Worm (Caenorhabditis elegans) whole organism, late embryonic: Measurements from ENCODE around the gene K02D10.4.

ENCODE experiments used
- C38D4.7 ChIP-seq: fragments of 200-800 bp; sonication (Bioruptor generic); optimal IDR thresholded peaks from 2 replicates; lab custom pipeline; 2018; ENCODE audit warnings: mild to moderate bottlenecking, missing genetic modification characterization, moderate library complexity, missing compliant biosample characterization
- ama-1 ChIP-seq: fragments of 150-350 bp; optimal IDR thresholded peaks from 2 replicates; lab custom pipeline; 2014
- ceh-30 ChIP-seq: fragments of 150-350 bp; optimal IDR thresholded peaks from 2 replicates; lab custom pipeline; 2014; ENCODE audit warnings: missing biosample characterization, missing genetic modification characterization
- ceh-31 ChIP-seq: sonication (generic microtip); optimal IDR thresholded peaks from 2 replicates; lab custom pipeline; 2016; ENCODE audit warnings: missing genetic modification characterization, missing compliant biosample characterization
- fkh-10 ChIP-seq: fragments of 150-350 bp; optimal IDR thresholded peaks from 2 replicates; lab custom pipeline; 2014; ENCODE audit warnings: missing biosample characterization, missing genetic modification reagents, missing genetic modification characterization
- nfya-1 ChIP-seq: sonication (generic microtip); optimal IDR thresholded peaks from 2 replicates; lab custom pipeline; 2017; ENCODE audit warnings: missing genetic modification characterization, mild to moderate bottlenecking, missing compliant biosample characterization, antibody characterized with exemption, moderate library complexity
- npax-4 ChIP-seq: sonication (generic microtip); optimal IDR thresholded peaks from 2 replicates; lab custom pipeline; 2016; ENCODE audit warnings: missing genetic modification characterization, missing compliant biosample characterization
- pha-4 ChIP-seq: fragments of 150-350 bp; optimal IDR thresholded peaks from 2 replicates; lab custom pipeline; 2018; ENCODE audit warnings: missing biosample characterization, missing genetic modification reagents, missing genetic modification characterization
- pqm-1 ChIP-seq: sonication (generic microtip); optimal IDR thresholded peaks from 2 replicates; lab custom pipeline; 2016; ENCODE audit warnings: missing genetic modification characterization, missing compliant biosample characterization
- rnt-1 ChIP-seq: sonication (generic microtip); optimal IDR thresholded peaks from 2 replicates; lab custom pipeline; 2016; ENCODE audit warnings: missing genetic modification characterization, missing compliant biosample characterization
- unc-55 ChIP-seq: sonication (generic microtip); optimal IDR thresholded peaks from 2 replicates; lab custom pipeline; 2017; ENCODE audit warnings: missing biosample characterization, missing genetic modification reagents, missing genetic modification characterization

DNA sequence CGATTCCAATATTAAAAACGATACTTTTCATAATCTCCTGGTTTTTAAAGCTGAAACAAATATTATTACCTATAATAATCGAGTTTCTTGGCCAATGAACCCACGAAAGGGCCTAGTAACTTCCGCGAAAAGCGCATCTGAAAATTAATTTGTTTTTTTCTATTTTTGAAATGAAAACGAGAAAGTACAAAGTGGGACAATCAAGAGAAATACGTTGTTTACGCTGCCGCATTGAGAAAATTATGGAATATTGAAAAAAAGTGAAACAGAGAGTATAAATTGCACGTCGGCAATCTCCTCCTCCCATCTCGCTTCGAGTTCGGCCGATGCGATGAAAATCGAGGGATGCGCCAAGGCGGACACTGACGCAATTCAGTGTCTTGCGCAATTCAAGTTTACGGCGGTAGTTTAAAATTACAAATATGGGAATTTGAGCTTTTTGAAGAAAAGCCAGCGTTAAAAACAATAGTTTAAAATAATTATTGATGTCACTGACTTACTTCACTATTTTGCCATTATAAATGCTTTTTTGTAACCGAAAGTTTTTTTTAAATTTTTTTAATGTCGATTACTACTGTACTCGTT is 38.4 kb downstream of the K02D10.4 start, which contains the start of gene pdhk-2:
- TF ChIP-seq ama-1 (lab: Kevin White, UChicago) (no peak), pha-4 (tag; lab: Kevin White, UChicago) (no peak), ceh-31 (peak; percentile 82), ceh-30 (tag; lab: Kevin White, UChicago) (peak; percentile 55), C38D4.7 (GFP tag; lab: Kevin White, UChicago) (peak; percentile 43), rnt-1 (peak; percentile 66), npax-4 (tag; lab: Kevin White, UChicago) (no peak), pqm-1 (tag; lab: Kevin White, UChicago) (peak; percentile 53), nfya-1 (peak; percentile 89), fkh-10 (GFP tag; lab: Kevin White, UChicago) (no peak), unc-55 (GFP tag; lab: Kevin White, UChicago) (peak; percentile 68)
